Fruit fly (Drosophila melanogaster): ENCODE results near the gene Cpr72Eb.

Gene Cpr72Eb

DNA sequence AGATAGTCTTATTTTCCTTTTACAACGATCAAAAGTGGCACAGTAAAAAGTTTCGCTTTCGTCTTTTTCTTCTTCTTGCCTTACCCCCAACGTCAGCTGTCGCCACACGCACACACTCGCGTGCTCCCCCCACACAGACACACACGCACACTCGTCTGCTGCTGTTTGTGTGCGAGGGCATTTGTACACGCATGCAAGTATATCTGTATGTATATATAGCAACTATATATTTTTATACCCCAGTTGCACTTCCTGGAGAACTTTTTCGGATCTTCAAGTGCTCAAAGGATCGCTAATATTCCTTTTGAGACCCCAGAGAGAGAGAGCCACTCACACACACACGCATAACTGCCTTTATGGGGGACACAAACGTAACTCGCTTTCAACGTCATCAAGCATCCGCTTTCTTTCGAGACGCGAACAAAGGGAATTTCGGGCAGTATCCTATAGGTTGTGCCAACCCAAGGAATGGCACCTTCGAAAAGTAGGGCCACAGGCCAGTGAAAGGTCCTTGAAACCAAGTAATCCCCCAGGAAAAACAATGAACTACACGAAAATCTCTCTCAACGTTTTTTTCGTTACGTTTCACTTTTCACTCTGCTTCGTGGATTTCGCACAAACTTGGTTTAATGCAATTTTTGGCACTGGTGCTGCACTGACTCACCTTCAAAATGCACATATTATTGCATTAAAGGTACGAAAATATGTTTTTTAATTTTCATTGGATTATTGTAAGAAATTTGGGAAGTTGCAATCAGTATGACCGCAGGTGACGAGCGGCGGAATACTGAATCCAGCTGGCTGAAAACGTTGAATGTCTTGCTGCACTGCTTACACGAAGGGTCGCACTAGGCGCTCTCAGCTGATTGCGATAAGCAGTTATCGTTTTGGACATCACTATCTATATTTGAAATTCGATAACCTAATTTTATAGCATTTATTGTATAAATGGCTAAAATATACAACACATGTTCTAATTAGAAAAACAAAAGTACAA is 13.4 kb downstream of the Cpr72Eb start, which contains the start of gene roq (continued):
- TF ChIP-seq CG30431 (GFP tag; optimal IDR thresholded peaks at IDR 0.05) (no peak), zen (tag; optimal IDR thresholded peaks at IDR 0.05) (peak; percentile 43), twi (tag; optimal IDR thresholded peaks at IDR 0.05) (peak; percentile 4), ham (GFP tag; IDR thresholded peaks at IDR 0.05) (no peak), CG2199 (GFP tag; IDR thresholded peaks at IDR 0.05) (no peak), CG15011 (GFP tag; optimal IDR thresholded peaks at IDR 0.05) (no peak), dmrt99B (tag; optimal IDR thresholded peaks at IDR 0.05) (no peak), TFAM (GFP tag; optimal IDR thresholded peaks at IDR 0.05) (no peak), ci (GFP tag; IDR thresholded peaks at IDR 0.05) (0 out of 3 replicates have a peak, but pooled peaks have one; percentile 6), CG3995 (GFP tag; optimal IDR thresholded peaks at IDR 0.05) (no peak), CG2712 (tag; optimal IDR thresholded peaks at IDR 0.05) (peak; percentile 41), Rfx (GFP tag; IDR thresholded peaks at IDR 0.05) (no peak), sc (optimal IDR thresholded peaks at IDR 0.05) (no peak), sc (GFP tag; optimal IDR thresholded peaks at IDR 0.05) (no peak), Neu2 (GFP tag; optimal IDR thresholded peaks at IDR 0.05; ENCODE audit: borderline replicate concordance) (no peak), ATbp (GFP tag; optimal IDR thresholded peaks at IDR 0.05) (no peak), unc-4 (GFP tag; IDR thresholded peaks at IDR 0.05; ENCODE audit: partially characterized antibody) (0 out of 2 replicates have a peak, but pooled peaks have one; percentile 32), dan (GFP tag; IDR thresholded peaks at IDR 0.05) (no peak), MESR4 (GFP tag; optimal IDR thresholded peaks at IDR 0.05) (peak; percentile 57), Sox100B (GFP tag; optimal IDR thresholded peaks at IDR 0.05) (no peak), tgo (GFP tag; IDR thresholded peaks at IDR 0.05) (no peak), Dll (GFP tag; IDR thresholded peaks at IDR 0.05; ENCODE audit: partially characterized antibody) (no peak), CG7786 (GFP tag; optimal IDR thresholded peaks at IDR 0.05) (no peak), CG11723 (GFP tag; optimal IDR thresholded peaks at IDR 0.05) (no peak), Hsf (GFP tag; optimal IDR thresholded peaks at IDR 0.05) (no peak), crol (GFP tag; IDR thresholded peaks at IDR 0.05) (no peak), salm (tag; optimal IDR thresholded peaks at IDR 0.05) (no peak), toy (GFP tag; IDR thresholded peaks at IDR 0.05) (no peak), CG34376 (GFP tag; optimal IDR thresholded peaks at IDR 0.05) (peak; percentile 17), chm (GFP tag; IDR thresholded peaks at IDR 0.05) (no peak), Six4 (GFP tag; optimal IDR thresholded peaks at IDR 0.05) (no peak), CG4360 (GFP tag; IDR thresholded peaks at IDR 0.05) (no peak; the same call in 1 of the 2 replicates), az2 (GFP tag; optimal IDR thresholded peaks at IDR 0.05) (no peak), CG12659 (GFP tag; optimal IDR thresholded peaks at IDR 0.05) (peak; percentile 61), gro (GFP tag; optimal IDR thresholded peaks at IDR 0.05) (no peak), CG7372 (GFP tag; IDR thresholded peaks at IDR 0.05) (no peak), Fer1 (GFP tag; optimal IDR thresholded peaks at IDR 0.05) (no peak), kay (GFP tag; optimal IDR thresholded peaks at IDR 0.05) (no peak), Max (GFP tag; optimal IDR thresholded peaks at IDR 0.05) (no peak), slp2 (GFP tag; optimal IDR thresholded peaks at IDR 0.05) (no peak), sr (GFP tag; IDR thresholded peaks at IDR 0.05) (no peak), amos (GFP tag; IDR thresholded peaks at IDR 0.05; ENCODE audit: partially characterized antibody) (peak; percentile 59; the same call in 1 of the 2 replicates), chinmo (GFP tag; IDR thresholded peaks at IDR 0.05; ENCODE audit: partially characterized antibody) (peak; percentile 72; the same call in 3 of the 4 replicates), hb (GFP tag; IDR thresholded peaks at IDR 0.05; ENCODE audit: partially characterized antibody) (peak; percentile 49; the same call in 1 of the 3 replicates), dati (GFP tag; IDR thresholded peaks at IDR 0.05) (no peak), pros (GFP tag; optimal IDR thresholded peaks at IDR 0.05) (no peak), CG5245 (GFP tag; optimal IDR thresholded peaks at IDR 0.05) (no peak), bab2 (GFP tag; optimal IDR thresholded peaks at IDR 0.05) (no peak), Dbx (GFP tag; IDR thresholded peaks at IDR 0.05) (0 out of 3 replicates have a peak, but pooled peaks have one; percentile 46)
